Worm (Caenorhabditis elegans): ENCODE results near the gene C44C10.7.

Gene C44C10.7

DNA sequence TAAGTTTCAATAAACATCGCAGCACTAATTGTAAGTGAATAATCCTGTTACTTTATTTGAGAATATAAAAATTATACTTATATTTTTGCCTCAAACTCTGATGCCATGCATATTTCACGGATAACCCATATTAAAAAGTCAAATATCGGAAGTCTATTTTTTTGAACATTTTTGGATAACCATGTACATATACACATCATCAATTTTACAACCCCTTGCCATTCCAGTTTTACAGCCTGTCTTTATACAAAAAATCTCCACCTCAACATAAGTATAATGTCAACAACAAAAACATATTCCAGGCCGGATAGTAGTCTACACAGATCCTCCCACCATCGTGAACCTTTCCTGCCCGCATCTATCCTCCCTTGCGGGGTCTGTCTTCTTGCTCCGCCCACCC, 3.8 kb downstream of the C44C10.7 start, which contains the start of gene hnd-1:
Gene hnd-1 (plus strand): TSS at position 301 of the 400 bp plus-strand sequence.
- TF ChIP-seq dmd-4 (tag; optimal IDR thresholded peaks at IDR 0.05) (no peak), fos-1 (tag; optimal IDR thresholded peaks at IDR 0.05) (no peak), ztf-4 (tag; optimal IDR thresholded peaks at IDR 0.05) (no peak), F13H6.1 (tag; optimal IDR thresholded peaks at IDR 0.05) (no peak), mbf-1 (tag; optimal IDR thresholded peaks at IDR 0.05) (no peak), sem-4 (tag; optimal IDR thresholded peaks at IDR 0.05) (no peak), sma-9 (GFP tag; optimal IDR thresholded peaks at IDR 0.05) (no peak), sma-9 (tag; optimal IDR thresholded peaks at IDR 0.05) (no peak), ZK546.5 (tag; optimal IDR thresholded peaks at IDR 0.05) (no peak), skn-1 (tag; optimal IDR thresholded peaks at IDR 0.05) (no peak), ztf-1 (GFP tag; conservative IDR thresholded peaks at IDR 0.05) (no peak)

ce11 chrX:11680851-11681250, 7.2 kb downstream of the C44C10.7 start, which contains the start of gene T04F8.7:
Gene T04F8.7, minus strand, starts transcription at chrX:11680980.
- no peak for TF ChIP-seq ceh-82 (tag; optimal IDR thresholded peaks at IDR 0.05)
- no peak for TF ChIP-seq lin-11 (tag; optimal IDR thresholded peaks at IDR 0.05)
- TF ChIP-seq unc-39 (tag; optimal IDR thresholded peaks at IDR 0.05) = no peak
- peak; percentile 83 for TF ChIP-seq fos-1 (tag; optimal IDR thresholded peaks at IDR 0.05)
- no peak for TF ChIP-seq nhr-12 (tag; optimal IDR thresholded peaks at IDR 0.05)
- no peak for TF ChIP-seq unc-62 (GFP tag; optimal IDR thresholded peaks at IDR 0.05)
- no peak for TF ChIP-seq lsy-2 (tag; optimal IDR thresholded peaks at IDR 0.05)
- TF ChIP-seq crh-2 (tag; optimal IDR thresholded peaks at IDR 0.05) = peak; percentile 11
- TF ChIP-seq elt-3 (tag; optimal IDR thresholded peaks at IDR 0.05) = no peak
- TF ChIP-seq nhr-25 (tag; optimal IDR thresholded peaks at IDR 0.05) = no peak
- peak; percentile 24 for TF ChIP-seq sma-9 (GFP tag; optimal IDR thresholded peaks at IDR 0.05)
- no peak for TF ChIP-seq sma-9 (tag; optimal IDR thresholded peaks at IDR 0.05)
- TF ChIP-seq F13H6.1 (tag; optimal IDR thresholded peaks at IDR 0.05) = peak; percentile 6
- no peak for TF ChIP-seq ama-1 (optimal IDR thresholded peaks at IDR 0.05)
- TF ChIP-seq C34F6.9 (tag; optimal IDR thresholded peaks at IDR 0.05) = no peak
- TF ChIP-seq nhr-129 (tag; optimal IDR thresholded peaks at IDR 0.05) = no peak

DNA sequence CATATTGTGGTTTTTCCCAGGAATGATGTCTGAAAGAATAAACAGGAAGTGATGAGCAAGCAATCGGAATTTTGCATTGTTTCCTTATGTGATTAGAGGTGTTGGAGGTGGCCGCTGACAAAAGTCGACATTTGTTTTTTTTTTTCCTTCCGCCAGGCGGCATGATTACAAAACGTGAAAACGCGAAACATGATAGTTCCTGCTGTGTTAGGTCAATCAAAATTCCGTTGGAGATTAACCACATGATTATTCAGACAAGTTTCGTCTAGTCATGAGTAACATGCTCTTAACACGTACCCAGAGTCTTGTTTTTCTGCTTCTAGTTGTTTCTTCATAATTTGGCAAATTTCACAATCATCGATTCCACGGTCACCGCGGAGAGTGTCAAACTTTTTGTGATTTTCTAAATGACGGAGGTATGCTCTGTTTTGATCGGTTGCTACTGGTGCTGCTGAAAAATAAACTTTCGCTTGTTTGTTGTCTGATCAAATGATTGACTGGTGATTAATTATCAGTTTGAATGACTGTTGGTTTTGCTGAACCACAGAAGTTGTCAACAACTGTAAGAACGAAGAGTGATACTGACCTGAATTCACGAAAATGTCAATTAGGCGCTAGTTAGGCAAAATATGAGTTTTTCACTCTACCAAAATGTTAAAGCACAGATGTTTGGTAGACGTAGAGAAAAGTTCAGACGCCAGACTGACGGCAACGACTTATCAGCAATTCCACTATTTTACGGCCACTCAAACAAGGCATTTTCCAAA, 8.7 kb downstream of the C44C10.7 start:
- TF ChIP-seq nhr-77 (tag; optimal IDR thresholded peaks at IDR 0.05) = no peak
- no peak for TF ChIP-seq alr-1 (tag; optimal IDR thresholded peaks at IDR 0.05)
- TF ChIP-seq blmp-1 (tag; optimal IDR thresholded peaks at IDR 0.05; ENCODE audit: insufficient read depth) = no peak
- no peak for TF ChIP-seq egl-27 (tag; optimal IDR thresholded peaks at IDR 0.05)
- TF ChIP-seq mab-5 (tag; optimal IDR thresholded peaks at IDR 0.05) = no peak
- no peak for TF ChIP-seq ZK546.5 (tag; optimal IDR thresholded peaks at IDR 0.05)
- TF ChIP-seq unc-55 (GFP tag; optimal IDR thresholded peaks at IDR 0.05) = no peak
- TF ChIP-seq lin-11 (tag; optimal IDR thresholded peaks at IDR 0.05) = no peak
- no peak for TF ChIP-seq peb-1 (tag; optimal IDR thresholded peaks at IDR 0.05)
- TF ChIP-seq nhr-11 (tag; optimal IDR thresholded peaks at IDR 0.05) = no peak

- TF ChIP-seq gmeb-1 (tag; optimal IDR thresholded peaks at IDR 0.05) (no peak), nhr-77 (tag; optimal IDR thresholded peaks at IDR 0.05) (no peak), mab-5 (tag; optimal IDR thresholded peaks at IDR 0.05) (no peak), F13H6.1 (tag; optimal IDR thresholded peaks at IDR 0.05) (no peak), blmp-1 (tag; optimal IDR thresholded peaks at IDR 0.05; ENCODE audit: insufficient read depth) (no peak)
Measured at ce11 chrX:11675573-11675972, 12.5 kb downstream of the C44C10.7 start.

ce11 chrX:11673063-11673759, 14.9 kb downstream of the C44C10.7 start:
- no peak for TF ChIP-seq unc-55 (GFP tag; optimal IDR thresholded peaks at IDR 0.05)
- TF ChIP-seq nhr-237 (tag; optimal IDR thresholded peaks at IDR 0.05) = no peak
- peak; percentile 7 for TF ChIP-seq mab-5 (tag; optimal IDR thresholded peaks at IDR 0.05)
- TF ChIP-seq elt-3 (tag; optimal IDR thresholded peaks at IDR 0.05) = no peak
